Fruit fly (Drosophila melanogaster) whole organism, embryonic: ENCODE data around the gene Polr3H.
A peak's percentile ranks its signal among the peaks of the same experiment; 100 is the strongest.

Experiments used
- Abd-B ChIP-seq: fragments of 200-800 bp; sonication (Bioruptor generic); optimal IDR thresholded peaks from 2 replicates; lab custom pipeline; 2018; ENCODE audit warnings: missing biosample characterization, mild to moderate bottlenecking, missing genetic modification characterization, moderate library complexity
- Aef1 ChIP-seq: fragments of 200-800 bp; sonication (Bioruptor generic); IDR thresholded peaks from 3 replicates; pipeline ENCODE4 v1.3.6; 2022; ENCODE audit warnings: missing biosample characterization, missing genetic modification characterization
- BEAF-32 ChIP-seq: fragments of 200-800 bp; sonication (Bioruptor generic); optimal IDR thresholded peaks from 3 replicates; lab custom pipeline; 2017; ENCODE audit warnings: missing biosample characterization, missing genetic modification characterization, mild to moderate bottlenecking, moderate library complexity, missing genetic modification reagents
- CG10462 ChIP-seq: fragments of 200-800 bp; sonication (Bioruptor generic); optimal IDR thresholded peaks from 2 replicates; lab custom pipeline; 2016; ENCODE audit warnings: missing biosample characterization, missing genetic modification characterization
- CG10543 ChIP-seq: fragments of 200-800 bp; sonication (Bioruptor generic); optimal IDR thresholded peaks from 3 replicates; lab custom pipeline; 2017; ENCODE audit warnings: missing biosample characterization, mild to moderate bottlenecking, missing genetic modification characterization, moderate library complexity
- CG12769 ChIP-seq: fragments of 200-800 bp; sonication (Bioruptor generic); optimal IDR thresholded peaks from 2 replicates; lab custom pipeline; 2019; ENCODE audit warnings: missing biosample characterization, mild to moderate bottlenecking, missing genetic modification characterization, moderate library complexity
- CG13424 ChIP-seq: fragments of 200-800 bp; sonication (Bioruptor generic); optimal IDR thresholded peaks from 2 replicates; lab custom pipeline; 2019; ENCODE audit warnings: missing biosample characterization, mild to moderate bottlenecking, missing genetic modification characterization, moderate library complexity
- CG15696 ChIP-seq: fragments of 200-800 bp; sonication (Bioruptor generic); optimal IDR thresholded peaks from 2 replicates; lab custom pipeline; 2019; ENCODE audit warnings: missing biosample characterization, mild to moderate bottlenecking, missing genetic modification characterization, moderate library complexity
- CG16863 ChIP-seq: fragments of 200-800 bp; sonication (Bioruptor generic); optimal IDR thresholded peaks from 3 replicates; lab custom pipeline; 2016; ENCODE audit warnings: missing biosample characterization, missing genetic modification characterization
- CG2116 ChIP-seq: fragments of 200-800 bp; sonication (Bioruptor generic); optimal IDR thresholded peaks from 3 replicates; lab custom pipeline; 2018; ENCODE audit warnings: missing biosample characterization, mild to moderate bottlenecking, missing genetic modification characterization
- CG2202 ChIP-seq: fragments of 200-800 bp; sonication (Bioruptor generic); optimal IDR thresholded peaks from 2 replicates; lab custom pipeline; 2018; ENCODE audit warnings: missing biosample characterization, mild to moderate bottlenecking, missing genetic modification characterization
- CG2712 ChIP-seq: fragments of 200-800 bp; optimal IDR thresholded peaks from 3 replicates; lab custom pipeline; 2019; ENCODE audit warnings: missing biosample characterization, mild to moderate bottlenecking, missing genetic modification characterization, moderate library complexity
- CG30403 ChIP-seq: fragments of 200-800 bp; sonication (Bioruptor generic); optimal IDR thresholded peaks from 3 replicates; lab custom pipeline; 2016; ENCODE audit warnings: missing biosample characterization, missing genetic modification characterization
- CG6272 ChIP-seq: fragments of 200-800 bp; sonication (Bioruptor generic); IDR thresholded peaks from 2 replicates; pipeline ENCODE4 v1.3.6; 2022; ENCODE audit warnings: missing biosample characterization, missing genetic modification characterization
- CG7556 ChIP-seq: fragments of 200-800 bp; sonication (Bioruptor generic); optimal IDR thresholded peaks from 2 replicates; lab custom pipeline; 2017; ENCODE audit warnings: missing biosample characterization, mild to moderate bottlenecking, missing genetic modification characterization
- CG8089 ChIP-seq: fragments of 200-800 bp; sonication (Bioruptor generic); optimal IDR thresholded peaks from 3 replicates; lab custom pipeline; 2016; ENCODE audit warnings: missing biosample characterization, missing genetic modification characterization
- CG8765 ChIP-seq: fragments of 200-800 bp; sonication (Bioruptor generic); IDR thresholded peaks from 2 replicates; pipeline ENCODE4 v1.3.6; 2022; ENCODE audit warnings: missing biosample characterization, missing genetic modification characterization
- D19B ChIP-seq: fragments of 200-800 bp; sonication (Bioruptor generic); optimal IDR thresholded peaks from 2 replicates; lab custom pipeline; 2017; ENCODE audit warnings: missing biosample characterization, mild to moderate bottlenecking, missing genetic modification characterization
- Hand ChIP-seq: fragments of 200-800 bp; sonication (Bioruptor generic); optimal IDR thresholded peaks from 2 replicates; lab custom pipeline; 2017; ENCODE audit warnings: mild to moderate bottlenecking, missing biosample characterization, missing genetic modification reagents, missing genetic modification characterization
- Meics ChIP-seq: fragments of 200-800 bp; sonication (Bioruptor generic); optimal IDR thresholded peaks from 2 replicates; lab custom pipeline; 2017; ENCODE audit warnings: missing biosample characterization, mild to moderate bottlenecking, missing genetic modification characterization
- Pdp1 ChIP-seq, 2 experiments: fragments of 200-800 bp; sonication (Bioruptor generic); optimal IDR thresholded peaks; 3 replicates each; lab custom pipeline; 2016; ENCODE audit warnings: missing biosample characterization in 2 of 2, missing genetic modification characterization in 2 of 2, mild to moderate bottlenecking in 1 of 2, moderate library complexity in 1 of 2
- Spps ChIP-seq: fragments of 200-800 bp; sonication (Bioruptor generic); optimal IDR thresholded peaks from 2 replicates; lab custom pipeline; 2018; ENCODE audit warnings: missing biosample characterization, mild to moderate bottlenecking, missing genetic modification characterization
- Trl ChIP-seq, 3 experiments: fragments of >200 bp in 2 of 3; fragments of 200-800 bp in 1 of 3; sonication (Bioruptor generic) in 1 of 3; optimal IDR thresholded peaks; 2 replicates in 1 of 3; 3 replicates in 2 of 3; lab custom pipeline; 2016 to 2017; ENCODE audit warnings: missing biosample characterization in 1 of 3, missing genetic modification characterization in 1 of 3
- Vsx1 ChIP-seq: fragments of 200-800 bp; sonication (Bioruptor generic); optimal IDR thresholded peaks from 2 replicates; lab custom pipeline; 2017; ENCODE audit warnings: missing biosample characterization, mild to moderate bottlenecking, missing genetic modification characterization, missing genetic modification reagents
- abd-A ChIP-seq: fragments of 200-800 bp; sonication (Bioruptor generic); optimal IDR thresholded peaks from 3 replicates; lab custom pipeline; 2019; ENCODE audit warnings: missing biosample characterization, mild to moderate bottlenecking, missing genetic modification characterization, moderate library complexity
- ato ChIP-seq: fragments of 200-800 bp; sonication (Bioruptor generic); IDR thresholded peaks from 2 replicates; pipeline ENCODE4 v1.3.6; 2022; ENCODE audit warnings: missing biosample characterization, missing genetic modification characterization; ENCODE audit not compliant: partially characterized antibody
- caup ChIP-seq: fragments of 200-800 bp; sonication (Bioruptor generic); optimal IDR thresholded peaks from 3 replicates; lab custom pipeline; 2017; ENCODE audit warnings: missing biosample characterization, mild to moderate bottlenecking, missing genetic modification characterization, moderate library complexity; ENCODE audit not compliant: severe bottlenecking
- disco-r ChIP-seq: fragments of 200-800 bp; sonication (Bioruptor generic); optimal IDR thresholded peaks from 2 replicates; lab custom pipeline; 2016; ENCODE audit warnings: missing biosample characterization, missing genetic modification characterization
- dmrt99B ChIP-seq: fragments of 200-800 bp; sonication (Bioruptor generic); optimal IDR thresholded peaks from 2 replicates; lab custom pipeline; 2018; ENCODE audit warnings: missing biosample characterization, mild to moderate bottlenecking, missing genetic modification characterization, moderate library complexity
- fru ChIP-seq: fragments of >200 bp; optimal IDR thresholded peaks from 2 replicates; lab custom pipeline; 2017
- grau ChIP-seq: fragments of 200-800 bp; optimal IDR thresholded peaks from 3 replicates; lab custom pipeline; 2019; ENCODE audit warnings: missing biosample characterization, mild to moderate bottlenecking, missing genetic modification characterization, moderate library complexity
- ham ChIP-seq: fragments of 200-800 bp; sonication (Bioruptor generic); IDR thresholded peaks from 2 replicates; pipeline ENCODE4 v1.3.6; 2022; ENCODE audit warnings: missing biosample characterization, missing genetic modification characterization
- kay ChIP-seq: fragments of 200-800 bp; sonication (Bioruptor generic); optimal IDR thresholded peaks from 2 replicates; lab custom pipeline; 2016; ENCODE audit warnings: missing biosample characterization, missing genetic modification characterization
- nerfin-2 ChIP-seq: fragments of 200-800 bp; sonication (Bioruptor generic); IDR thresholded peaks from 2 replicates; pipeline ENCODE4 v1.3.6; 2022; ENCODE audit warnings: missing biosample characterization, missing genetic modification characterization; ENCODE audit not compliant: partially characterized antibody
- onecut ChIP-seq: fragments of 200-800 bp; sonication (Bioruptor generic); IDR thresholded peaks from 2 replicates; pipeline ENCODE4 v1.3.6; 2022; ENCODE audit warnings: missing biosample characterization, missing genetic modification characterization
- pho ChIP-seq: fragments of 200-800 bp; sonication (Bioruptor generic); optimal IDR thresholded peaks from 2 replicates; lab custom pipeline; 2016; ENCODE audit warnings: missing biosample characterization, missing genetic modification characterization
- pnt ChIP-seq: fragments of 200-800 bp; sonication (Bioruptor generic); optimal IDR thresholded peaks from 3 replicates; lab custom pipeline; 2016; ENCODE audit warnings: missing biosample characterization, missing genetic modification characterization
- psq ChIP-seq: fragments of 200-800 bp; sonication (Bioruptor generic); optimal IDR thresholded peaks from 2 replicates; lab custom pipeline; 2017; ENCODE audit warnings: missing biosample characterization, missing genetic modification characterization
- run ChIP-seq: fragments of 200-800 bp; sonication (Bioruptor generic); optimal IDR thresholded peaks from 3 replicates; lab custom pipeline; 2018; ENCODE audit warnings: missing biosample characterization, mild to moderate bottlenecking, missing genetic modification characterization
- sc ChIP-seq, 3 experiments: fragments of >200 bp in 2 of 3; fragments of 200-800 bp in 1 of 3; sonication (Bioruptor generic) in 1 of 3; optimal IDR thresholded peaks; 2 replicates in 2 of 3; 3 replicates in 1 of 3; lab custom pipeline; 2017; ENCODE audit warnings: mild to moderate bottlenecking in 1 of 3, missing biosample characterization in 1 of 3, missing genetic modification characterization in 1 of 3, missing genetic modification reagents in 1 of 3
- seq ChIP-seq: fragments of 200-800 bp; sonication (Bioruptor generic); IDR thresholded peaks from 2 replicates; pipeline ENCODE4 v1.3.6; 2022; ENCODE audit warnings: missing biosample characterization, missing genetic modification characterization
- slbo ChIP-seq: fragments of 200-800 bp; sonication (Bioruptor generic); IDR thresholded peaks from 2 replicates; pipeline ENCODE4 v1.3.6; 2022; ENCODE audit warnings: missing biosample characterization, missing genetic modification characterization
- slou ChIP-seq: fragments of 200-800 bp; sonication (Bioruptor generic); optimal IDR thresholded peaks from 3 replicates; lab custom pipeline; 2016; ENCODE audit warnings: missing biosample characterization, missing genetic modification characterization
- sna ChIP-seq: fragments of 200-800 bp; sonication (Bioruptor generic); IDR thresholded peaks from 2 replicates; pipeline ENCODE4 v1.3.6; 2022; ENCODE audit warnings: missing biosample characterization, missing genetic modification characterization; ENCODE audit not compliant: partially characterized antibody
- sr ChIP-seq: fragments of 200-800 bp; sonication (Bioruptor generic); IDR thresholded peaks from 3 replicates; pipeline ENCODE4 v1.3.6; 2022; ENCODE audit warnings: missing biosample characterization, missing genetic modification characterization
- vfl ChIP-seq: fragments of 200-800 bp; sonication (Bioruptor generic); optimal IDR thresholded peaks from 2 replicates; lab custom pipeline; 2016; ENCODE audit warnings: missing biosample characterization, missing genetic modification characterization
- vnd ChIP-seq: fragments of 200-800 bp; sonication (Bioruptor generic); IDR thresholded peaks from 3 replicates; pipeline ENCODE4 v1.3.6; 2022; ENCODE audit warnings: missing biosample characterization, missing genetic modification characterization; ENCODE audit not compliant: partially characterized antibody
- wor ChIP-seq: fragments of 200-800 bp; sonication (Bioruptor generic); IDR thresholded peaks from 2 replicates; pipeline ENCODE4 v1.3.6; 2022; ENCODE audit warnings: missing biosample characterization, missing genetic modification characterization

Polr3H gene

dm6 chr3L:11683819-11684521 is 35.4 kb downstream of the Polr3H start, which contains the start of gene Sugb (continued):
- TF ChIP-seq Vsx1 (GFP tag; lab: Kevin White, UChicago) (peak; percentile 78), Abd-B (peak; percentile 60), Aef1 (peak; percentile 18; the same call in 1 of the 3 replicates), D19B (no peak), disco-r (GFP tag; lab: Kevin White, UChicago) (no peak), CG2116 (GFP tag; lab: Kevin White, UChicago) (peak; percentile 38), Meics (peak; percentile 54), CG6272 (GFP tag; lab: Robert Waterston, UW) (peak; percentile 46; the same call in 1 of the 2 replicates), CG8765 (GFP tag; lab: Robert Waterston, UW) (no peak), wor (no peak), vfl (GFP tag; lab: Kevin White, UChicago) (peak; percentile 15), nerfin-2 (GFP tag; lab: Robert Waterston, UW) (no peak), CG2202 (tag; lab: Kevin White, UChicago) (peak; percentile 9), dmrt99B (peak; percentile 59), BEAF-32 (GFP tag; lab: Kevin White, UChicago) (peak; percentile 74), psq (GFP tag; lab: Kevin White, UChicago) (no peak), CG13424 (peak; percentile 72), Trl (optimal IDR thresholded peaks at IDR 0.05; lab: Kevin White, UChicago) (no peak), Trl (GFP tag; optimal IDR thresholded peaks at IDR 0.05; lab: Kevin White, UChicago) (peak; percentile 4), CG10462 (GFP tag; lab: Kevin White, UChicago) (no peak), sc (optimal IDR thresholded peaks at IDR 0.05; lab: Kevin White, UChicago) (no peak), sc (GFP tag; optimal IDR thresholded peaks at IDR 0.05; lab: Kevin White, UChicago) (no peak), CG30403 (GFP tag; lab: Kevin White, UChicago) (peak; percentile 79), fru (lab: Kevin White, UChicago) (no peak), CG12769 (tag; lab: Kevin White, UChicago) (peak; percentile 8), onecut (peak; percentile 49), vnd (no peak), ham (GFP tag; lab: Robert Waterston, UW) (no peak; the same call in 1 of the 2 replicates), CG16863 (peak; percentile 7), caup (GFP tag; lab: Kevin White, UChicago) (peak; percentile 66), ato (GFP tag; lab: Robert Waterston, UW) (no peak), CG8089 (GFP tag; lab: Kevin White, UChicago) (peak; percentile 4), grau (tag; lab: Kevin White, UChicago) (peak; percentile 63), Hand (GFP tag; lab: Kevin White, UChicago) (peak; percentile 37), CG15696 (tag; lab: Kevin White, UChicago) (peak; percentile 43), sr (no peak; the same call in 1 of the 3 replicates), pnt (peak; percentile 34), slbo (GFP tag; lab: Robert Waterston, UW) (peak; percentile 80), slou (GFP tag; lab: Kevin White, UChicago) (no peak), sna (peak; percentile 71), kay (GFP tag; lab: Kevin White, UChicago) (peak; percentile 45), run (tag; lab: Kevin White, UChicago) (peak; percentile 26), CG2712 (peak; percentile 20), Spps (tag; lab: Kevin White, UChicago) (no peak), CG7556 (GFP tag; lab: Kevin White, UChicago) (peak; percentile 71), CG10543 (peak; percentile 40), Pdp1 (GFP tag; optimal IDR thresholded peaks at IDR 0.05; lab: Kevin White, UChicago) (peak; percentile 60 to 68), seq (GFP tag; lab: Robert Waterston, UW) (peak; percentile 43), abd-A (tag; lab: Kevin White, UChicago) (peak; percentile 78), pho (GFP tag; lab: Kevin White, UChicago) (peak; percentile 76)
